Worm (Caenorhabditis elegans) whole organism, late embryonic: ENCODE results near the gene K04C1.3.

Source experiments
- C38D4.7 ChIP-seq: fragments of 200-800 bp; sonication (Bioruptor generic); optimal IDR thresholded peaks from 2 replicates; lab custom pipeline; 2018; ENCODE audit warnings: mild to moderate bottlenecking, missing genetic modification characterization, moderate library complexity, missing compliant biosample characterization
- F13H6.1 ChIP-seq: sonication (generic microtip); optimal IDR thresholded peaks from 2 replicates; lab custom pipeline; 2016; ENCODE audit warnings: missing genetic modification characterization, missing compliant biosample characterization
- K02D7.2 ChIP-seq: sonication (generic microtip); optimal IDR thresholded peaks from 2 replicates; lab custom pipeline; 2017; ENCODE audit warnings: mild to moderate bottlenecking, missing genetic modification characterization, missing compliant biosample characterization
- K09A11.1 ChIP-seq: sonication (generic microtip); optimal IDR thresholded peaks from 2 replicates; lab custom pipeline; 2017; ENCODE audit warnings: antibody characterized with exemption, mild to moderate bottlenecking, missing genetic modification characterization, missing compliant biosample characterization; ENCODE audit not compliant: insufficient read depth
- T23F11.4 ChIP-seq: fragments of 200-800 bp; sonication (Bioruptor generic); optimal IDR thresholded peaks from 2 replicates; lab custom pipeline; 2018; ENCODE audit warnings: mild to moderate bottlenecking, missing genetic modification characterization, missing compliant biosample characterization
- ahr-1 ChIP-seq: sonication (generic microtip); optimal IDR thresholded peaks from 2 replicates; lab custom pipeline; 2016; ENCODE audit warnings: missing genetic modification characterization, missing compliant biosample characterization
- ama-1 ChIP-seq: fragments of 150-350 bp; optimal IDR thresholded peaks from 2 replicates; lab custom pipeline; 2014
- ceh-18 ChIP-seq: sonication (generic microtip); optimal IDR thresholded peaks from 2 replicates; lab custom pipeline; 2016; ENCODE audit warnings: missing genetic modification characterization, missing compliant biosample characterization
- ceh-2 ChIP-seq: sonication (generic microtip); optimal IDR thresholded peaks from 2 replicates; lab custom pipeline; 2016; ENCODE audit warnings: missing genotype, missing genetic modification characterization, missing compliant biosample characterization
- ceh-30 ChIP-seq: fragments of 150-350 bp; optimal IDR thresholded peaks from 2 replicates; lab custom pipeline; 2014; ENCODE audit warnings: missing biosample characterization, missing genetic modification characterization
- ceh-31 ChIP-seq: sonication (generic microtip); optimal IDR thresholded peaks from 2 replicates; lab custom pipeline; 2016; ENCODE audit warnings: missing genetic modification characterization, missing compliant biosample characterization
- ceh-34 ChIP-seq: sonication (generic microtip); optimal IDR thresholded peaks from 2 replicates; lab custom pipeline; 2016; ENCODE audit warnings: mild to moderate bottlenecking, missing genetic modification characterization, missing compliant biosample characterization
- ceh-45 ChIP-seq: fragments of 200-800 bp; sonication (Bioruptor generic); IDR thresholded peaks from 2 replicates; pipeline ENCODE4 v1.3.6; 2022; ENCODE audit warnings: missing genetic modification reagents, missing genetic modification characterization, missing compliant biosample characterization
- ceh-48 ChIP-seq: sonication (generic microtip); optimal IDR thresholded peaks from 2 replicates; lab custom pipeline; 2016; ENCODE audit warnings: missing genetic modification characterization, inconsistent platforms, missing compliant biosample characterization
- ceh-6 ChIP-seq: fragments of 200-800 bp; sonication (Bioruptor generic); optimal IDR thresholded peaks from 2 replicates; lab custom pipeline; 2018; ENCODE audit warnings: mild to moderate bottlenecking, missing genetic modification characterization, missing compliant biosample characterization
- ceh-9 ChIP-seq: sonication (generic microtip); optimal IDR thresholded peaks from 2 replicates; lab custom pipeline; 2016; ENCODE audit warnings: mild to moderate bottlenecking, missing genetic modification characterization, inconsistent platforms, missing compliant biosample characterization
- che-1 ChIP-seq: sonication (generic microtip); optimal IDR thresholded peaks from 2 replicates; lab custom pipeline; 2016; ENCODE audit warnings: mild to moderate bottlenecking, missing genetic modification characterization, missing compliant biosample characterization
- dmd-4 ChIP-seq: sonication (generic microtip); optimal IDR thresholded peaks from 2 replicates; lab custom pipeline; 2016; ENCODE audit warnings: borderline replicate concordance, missing genetic modification characterization, missing compliant biosample characterization
- dve-1 ChIP-seq: sonication (generic microtip); optimal IDR thresholded peaks from 2 replicates; lab custom pipeline; 2017; ENCODE audit warnings: antibody characterized with exemption, mild to moderate bottlenecking, missing genetic modification characterization, missing compliant biosample characterization
- elt-2 ChIP-seq: sonication (generic microtip); optimal IDR thresholded peaks from 2 replicates; lab custom pipeline; 2016; ENCODE audit warnings: missing genetic modification reagents, missing genetic modification characterization, missing compliant biosample characterization
- fkh-6 ChIP-seq: sonication (generic microtip); optimal IDR thresholded peaks from 2 replicates; lab custom pipeline; 2016; ENCODE audit warnings: missing genetic modification characterization, missing compliant biosample characterization
- hlh-6 ChIP-seq: sonication (generic microtip); optimal IDR thresholded peaks from 2 replicates; lab custom pipeline; 2016; ENCODE audit warnings: missing genotype, missing genetic modification characterization, missing compliant biosample characterization
- hlh-8 ChIP-seq: sonication (generic microtip); optimal IDR thresholded peaks from 2 replicates; lab custom pipeline; 2016; ENCODE audit warnings: missing genotype, missing genetic modification characterization, missing compliant biosample characterization
- mec-3 ChIP-seq: sonication (generic microtip); optimal IDR thresholded peaks from 2 replicates; lab custom pipeline; 2016; ENCODE audit warnings: borderline replicate concordance, missing genetic modification characterization, missing compliant biosample characterization
- nhr-232 ChIP-seq: sonication (generic microtip); optimal IDR thresholded peaks from 2 replicates; lab custom pipeline; 2016; ENCODE audit warnings: missing genetic modification characterization, missing compliant biosample characterization
- pqm-1 ChIP-seq: sonication (generic microtip); optimal IDR thresholded peaks from 2 replicates; lab custom pipeline; 2016; ENCODE audit warnings: missing genetic modification characterization, missing compliant biosample characterization
- pros-1 ChIP-seq: fragments of 150-350 bp; optimal IDR thresholded peaks from 2 replicates; lab custom pipeline; 2014; ENCODE audit warnings: missing biosample characterization, missing genetic modification reagents, missing genetic modification characterization
- rnt-1 ChIP-seq: sonication (generic microtip); optimal IDR thresholded peaks from 2 replicates; lab custom pipeline; 2016; ENCODE audit warnings: missing genetic modification characterization, missing compliant biosample characterization
- sdc-2 ChIP-seq: sonication (generic microtip); optimal IDR thresholded peaks from 2 replicates; lab custom pipeline; 2016; ENCODE audit warnings: missing genotype, missing genetic modification characterization, missing compliant biosample characterization
- tbx-2 ChIP-seq: sonication (generic microtip); optimal IDR thresholded peaks from 2 replicates; lab custom pipeline; 2016; ENCODE audit warnings: missing genetic modification characterization, missing compliant biosample characterization
- tbx-7 ChIP-seq: sonication (generic microtip); optimal IDR thresholded peaks from 2 replicates; lab custom pipeline; 2016; ENCODE audit warnings: missing genotype, missing genetic modification characterization, missing compliant biosample characterization
- unc-3 ChIP-seq, 2 experiments: fragments of 200-800 bp in 1 of 2; sonication (Bioruptor generic) in 1 of 2; sonication (generic microtip) in 1 of 2; conservative IDR thresholded peaks in 1 of 2; optimal IDR thresholded peaks in 1 of 2; 2 replicates each; pipeline versions ENCODE4 v1.3.6 to Lab custom; 2016 to 2022; ENCODE audit warnings: missing compliant biosample characterization in 2 of 2, missing genetic modification characterization in 2 of 2, missing genetic modification reagents in 1 of 2
- unc-55 ChIP-seq: sonication (generic microtip); optimal IDR thresholded peaks from 2 replicates; lab custom pipeline; 2017; ENCODE audit warnings: missing biosample characterization, missing genetic modification reagents, missing genetic modification characterization
- unc-86 ChIP-seq: sonication (generic microtip); optimal IDR thresholded peaks from 2 replicates; lab custom pipeline; 2016; ENCODE audit warnings: missing genetic modification characterization, missing compliant biosample characterization
- zip-5 ChIP-seq: sonication (generic microtip); optimal IDR thresholded peaks from 2 replicates; lab custom pipeline; 2016; ENCODE audit warnings: missing genetic modification characterization, missing compliant biosample characterization
- ztf-16 ChIP-seq: sonication (generic microtip); optimal IDR thresholded peaks from 2 replicates; lab custom pipeline; 2017; ENCODE audit warnings: missing genetic modification characterization, missing compliant biosample characterization

K04C1.3 gene

ce11 chrX:14289993-14290392, 46.8 kb upstream of the K04C1.3 start:
- TF ChIP-seq ahr-1 (tag; lab: Kevin White, UChicago): no peak
- TF ChIP-seq mec-3 (tag; lab: Kevin White, UChicago): peak; percentile 44
- TF ChIP-seq ceh-9 (tag; lab: Kevin White, UChicago): no peak
- TF ChIP-seq sdc-2 (tag; lab: Kevin White, UChicago): no peak

- TF ChIP-seq K09A11.1 (no peak), tbx-7 (tag; lab: Kevin White, UChicago) (no peak), unc-55 (GFP tag; lab: Kevin White, UChicago) (peak; percentile 76), ceh-18 (tag; lab: Kevin White, UChicago) (peak; percentile 74), tbx-2 (tag; lab: Kevin White, UChicago) (peak; percentile 6), rnt-1 (tag; lab: Kevin White, UChicago) (peak; percentile 98), ceh-6 (GFP tag; lab: Kevin White, UChicago) (no peak), ceh-31 (tag; lab: Kevin White, UChicago) (no peak)
Measured at ce11 chrX:14287888-14288287, 44.7 kb upstream of the K04C1.3 start.

ce11 chrX:14281526-14281925, 38.3 kb upstream of the K04C1.3 start, which contains the start of gene E02H4.2:
E02H4.2 (minus strand) TSS chrX:14281626.
- no peak for TF ChIP-seq T23F11.4 (GFP tag; lab: Kevin White, UChicago)
- no peak for TF ChIP-seq unc-3 (GFP tag; conservative IDR thresholded peaks at IDR 0.05; lab: Robert Waterston, UW)
- TF ChIP-seq unc-3 (tag; optimal IDR thresholded peaks at IDR 0.05; lab: Kevin White, UChicago): no peak
- no peak for TF ChIP-seq ceh-9 (tag; lab: Kevin White, UChicago)
- TF ChIP-seq F13H6.1 (tag; lab: Kevin White, UChicago): no peak
- TF ChIP-seq pros-1: no peak
- TF ChIP-seq hlh-8 (tag; lab: Kevin White, UChicago): no peak
- TF ChIP-seq zip-5 (tag; lab: Kevin White, UChicago): no peak
- no peak for TF ChIP-seq hlh-6 (tag; lab: Kevin White, UChicago)
- TF ChIP-seq ceh-34 (tag; lab: Kevin White, UChicago): no peak
- TF ChIP-seq ama-1: no peak
- TF ChIP-seq K09A11.1: no peak

ce11 chrX:14267781-14268180, 24.6 kb upstream of the K04C1.3 start, which contains the start of gene del-1:
del-1 (plus strand) TSS chrX:14268081.
- TF ChIP-seq ceh-31 (tag; lab: Kevin White, UChicago): no peak
- TF ChIP-seq ztf-16: no peak
- TF ChIP-seq ceh-45 (GFP tag; lab: Robert Waterston, UW): no peak
- TF ChIP-seq K02D7.2 (tag; lab: Kevin White, UChicago): no peak
- TF ChIP-seq unc-3 (GFP tag; conservative IDR thresholded peaks at IDR 0.05; lab: Robert Waterston, UW): no peak
- TF ChIP-seq unc-3 (tag; optimal IDR thresholded peaks at IDR 0.05; lab: Kevin White, UChicago): no peak
- no peak for TF ChIP-seq ceh-2 (tag; lab: Kevin White, UChicago)
- TF ChIP-seq nhr-232 (tag; lab: Kevin White, UChicago): no peak
- no peak for TF ChIP-seq che-1 (tag; lab: Kevin White, UChicago)
- TF ChIP-seq elt-2: no peak
- no peak for TF ChIP-seq ceh-6 (GFP tag; lab: Kevin White, UChicago)
- no peak for TF ChIP-seq fkh-6 (tag; lab: Kevin White, UChicago)
- no peak for TF ChIP-seq ceh-30 (tag; lab: Kevin White, UChicago)
- TF ChIP-seq pqm-1: no peak
- TF ChIP-seq hlh-8 (tag; lab: Kevin White, UChicago): no peak
- no peak for TF ChIP-seq dmd-4 (tag; lab: Kevin White, UChicago)
- no peak for TF ChIP-seq ceh-48 (tag; lab: Kevin White, UChicago)
- TF ChIP-seq dve-1 (tag; lab: Kevin White, UChicago): no peak
- no peak for TF ChIP-seq rnt-1 (tag; lab: Kevin White, UChicago)
- TF ChIP-seq C38D4.7 (GFP tag; lab: Kevin White, UChicago): no peak
- TF ChIP-seq unc-86 (tag; lab: Kevin White, UChicago): no peak
